Worm (Caenorhabditis elegans) whole organism, L3 larva: Measurements from ENCODE around the gene ell-1.

ENCODE experiments used
- ama-1 ChIP-seq: fragments of 150-350 bp; optimal IDR thresholded peaks from 2 replicates; lab custom pipeline; 2018
- ceh-28 ChIP-seq: fragments of 150-350 bp; optimal IDR thresholded peaks from 2 replicates; lab custom pipeline; 2014; ENCODE audit warnings: missing biosample characterization, missing genetic modification reagents, missing genetic modification characterization
- ceh-9 ChIP-seq: sonication (generic microtip); optimal IDR thresholded peaks from 2 replicates; lab custom pipeline; 2018; ENCODE audit warnings: missing biosample characterization, missing genetic modification characterization
- elt-2 ChIP-seq: sonication (generic microtip); optimal IDR thresholded peaks from 2 replicates; lab custom pipeline; 2016; ENCODE audit warnings: missing genetic modification reagents, mild to moderate bottlenecking, missing genetic modification characterization, missing compliant biosample characterization
- fkh-10 ChIP-seq: sonication (generic microtip); optimal IDR thresholded peaks from 2 replicates; lab custom pipeline; 2017; ENCODE audit warnings: missing biosample characterization, missing genetic modification reagents, missing genetic modification characterization
- fkh-2 ChIP-seq: fragments of 150-350 bp; optimal IDR thresholded peaks from 2 replicates; lab custom pipeline; 2014; ENCODE audit warnings: missing biosample characterization, missing genetic modification reagents, missing genetic modification characterization
- hmg-11 ChIP-seq: sonication (generic microtip); optimal IDR thresholded peaks from 2 replicates; lab custom pipeline; 2016; ENCODE audit warnings: missing genetic modification characterization, missing compliant biosample characterization
- mdl-1 ChIP-seq: fragments of 150-350 bp; optimal IDR thresholded peaks from 2 replicates; lab custom pipeline; 2014; ENCODE audit warnings: missing biosample characterization, missing genetic modification characterization
- nhr-28 ChIP-seq: fragments of 150-350 bp; optimal IDR thresholded peaks from 2 replicates; lab custom pipeline; 2014; ENCODE audit warnings: missing biosample characterization, missing genetic modification characterization
- nhr-43 ChIP-seq: sonication (generic microtip); optimal IDR thresholded peaks from 2 replicates; lab custom pipeline; 2016; ENCODE audit warnings: mild to moderate bottlenecking, missing genetic modification characterization, missing compliant biosample characterization; ENCODE audit not compliant: poor library complexity, severe bottlenecking
- nhr-67 ChIP-seq: fragments of 150-350 bp; optimal IDR thresholded peaks from 2 replicates; lab custom pipeline; 2014; ENCODE audit warnings: missing biosample characterization, missing genetic modification characterization
- nhr-76 ChIP-seq: fragments of 150-350 bp; sonication (generic microtip); optimal IDR thresholded peaks from 5 replicates; lab custom pipeline; 2014; ENCODE audit warnings: missing biosample characterization, missing genetic modification characterization
- sea-2 ChIP-seq: fragments of 150-350 bp; sonication (generic microtip); optimal IDR thresholded peaks from 4 replicates; lab custom pipeline; 2014; ENCODE audit warnings: missing biosample characterization, missing genetic modification reagents, missing genetic modification characterization
- unc-39 ChIP-seq: sonication (generic microtip); optimal IDR thresholded peaks from 4 replicates; lab custom pipeline; 2017; ENCODE audit warnings: missing biosample characterization, missing genetic modification characterization
- zag-1 ChIP-seq: fragments of 150-350 bp; optimal IDR thresholded peaks from 2 replicates; lab custom pipeline; 2014; ENCODE audit warnings: missing biosample characterization, missing genetic modification characterization

ell-1 gene

ce11 chrIV:4463132-4463531 is 68.9 kb downstream of the ell-1 start, which contains the start of gene M01H9.2:
TSS of gene M01H9.2 (minus strand) at chrIV:4463232.
- TF ChIP-seq fkh-2 (no peak), ceh-9 (tag; lab: Kevin White, UChicago) (no peak), sea-2 (GFP tag; lab: Kevin White, UChicago) (no peak), zag-1 (no peak), fkh-10 (GFP tag; lab: Kevin White, UChicago) (no peak), nhr-67 (tag; lab: Kevin White, UChicago) (no peak), hmg-11 (no peak)
- TF ChIP-seq, all 47 proteins: peak for 0

- TF ChIP-seq ceh-9 (tag; lab: Kevin White, UChicago) (no peak), nhr-76 (tag; lab: Kevin White, UChicago) (no peak), ceh-28 (tag; lab: Kevin White, UChicago) (no peak), mdl-1 (tag; lab: Kevin White, UChicago) (no peak), ama-1 (lab: Kevin White, UChicago) (no peak), nhr-43 (tag; lab: Kevin White, UChicago) (no peak), nhr-28 (tag; lab: Kevin White, UChicago) (no peak), elt-2 (tag; lab: Kevin White, UChicago) (no peak), unc-39 (no peak), fkh-10 (GFP tag; lab: Kevin White, UChicago) (no peak)
Observed at ce11 chrIV:4465184-4465583, 71.0 kb downstream of the ell-1 start, which contains the start of gene M01H9.5. TSS of gene M01H9.5 (plus strand) at chrIV:4465484.
